Worm (Caenorhabditis elegans) whole organism, mixed stage, embryonic: ENCODE data around the gene let-765.

ENCODE experiments used
- elt-3 ChIP-seq: fragments of 150-350 bp; optimal IDR thresholded peaks from 2 replicates; lab custom pipeline; 2014; ENCODE audit warnings: missing biosample characterization, missing genetic modification characterization
- nhr-12 ChIP-seq: fragments of 150-350 bp; optimal IDR thresholded peaks from 2 replicates; lab custom pipeline; 2014; ENCODE audit warnings: missing biosample characterization, missing genetic modification characterization
- pha-4 ChIP-seq: fragments of 150-350 bp; optimal IDR thresholded peaks from 2 replicates; lab custom pipeline; 2018; ENCODE audit warnings: missing biosample characterization, missing genetic modification reagents, missing genetic modification characterization
- snpc-4 ChIP-seq: fragments of 150-350 bp; optimal IDR thresholded peaks from 2 replicates; lab custom pipeline; 2014; ENCODE audit warnings: missing biosample characterization, missing genetic modification characterization
- ztf-11 ChIP-seq: fragments of 150-350 bp; optimal IDR thresholded peaks from 2 replicates; lab custom pipeline; 2014; ENCODE audit warnings: missing biosample characterization, missing genetic modification characterization

DNA sequence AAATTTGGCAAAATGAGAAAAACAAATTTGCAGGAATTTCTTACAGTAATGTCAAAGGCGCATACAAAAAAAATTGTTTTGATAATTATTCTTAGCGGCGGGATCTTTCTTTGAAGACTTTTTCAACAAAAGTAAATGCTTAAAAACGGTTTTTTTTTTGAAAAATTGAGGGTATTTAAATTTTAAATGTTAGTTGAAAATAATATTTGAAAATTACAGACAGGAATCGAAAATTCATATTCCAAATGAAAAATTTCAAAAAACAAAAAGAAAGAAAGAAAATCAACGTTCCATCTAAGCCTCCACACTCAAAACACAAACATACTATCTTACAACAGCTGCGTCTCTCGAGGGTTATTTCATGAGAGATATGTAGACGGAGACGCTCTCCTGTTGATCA lies 23.8 kb downstream of the let-765 start:
- no peak for TF ChIP-seq pha-4
- no peak for TF ChIP-seq nhr-12
- no peak for TF ChIP-seq snpc-4 (tag; lab: Kevin White, UChicago)
- TF ChIP-seq elt-3 (tag; lab: Kevin White, UChicago) = no peak
- TF ChIP-seq ztf-11 = no peak
